Worm (Caenorhabditis elegans) whole organism, mixed stage, embryonic: ENCODE results near the gene comt-1.

Experiments
- M03D4.4 ChIP-seq: sonication (generic microtip); optimal IDR thresholded peaks from 2 replicates; lab custom pipeline; 2017; ENCODE audit warnings: mild to moderate bottlenecking, missing genetic modification characterization, missing compliant biosample characterization
- bed-3 ChIP-seq: fragments of 200-800 bp; sonication (Bioruptor generic); optimal IDR thresholded peaks from 3 replicates; lab custom pipeline; 2018; ENCODE audit warnings: mild to moderate bottlenecking, missing genetic modification characterization, moderate library complexity, missing compliant biosample characterization
- blmp-1 ChIP-seq: fragments of 150-350 bp; optimal IDR thresholded peaks from 2 replicates; lab custom pipeline; 2014; ENCODE audit warnings: missing biosample characterization, missing genetic modification characterization
- ceh-43 ChIP-seq: fragments of 200-800 bp; sonication (Bioruptor generic); optimal IDR thresholded peaks from 2 replicates; lab custom pipeline; 2018; ENCODE audit warnings: mild to moderate bottlenecking, missing genetic modification characterization, moderate library complexity, missing compliant biosample characterization
- ceh-83 ChIP-seq: fragments of 200-800 bp; sonication (Bioruptor generic); optimal IDR thresholded peaks from 2 replicates; lab custom pipeline; 2018; ENCODE audit warnings: mild to moderate bottlenecking, missing genetic modification characterization, missing compliant biosample characterization
- ces-1 ChIP-seq: fragments of 150-350 bp; optimal IDR thresholded peaks from 2 replicates; lab custom pipeline; 2014; ENCODE audit warnings: missing biosample characterization, missing genetic modification reagents, missing genetic modification characterization
- cnd-1 ChIP-seq: fragments of 200-800 bp; sonication (Bioruptor generic); optimal IDR thresholded peaks from 2 replicates; lab custom pipeline; 2018; ENCODE audit warnings: mild to moderate bottlenecking, missing genetic modification characterization, missing compliant biosample characterization
- drap-1 ChIP-seq: fragments of 200-800 bp; sonication (Bioruptor generic); optimal IDR thresholded peaks from 3 replicates; lab custom pipeline; 2018; ENCODE audit warnings: mild to moderate bottlenecking, missing genetic modification characterization, missing compliant biosample characterization
- elt-1 ChIP-seq: sonication (generic microtip); optimal IDR thresholded peaks from 2 replicates; lab custom pipeline; 2017; ENCODE audit warnings: missing genetic modification characterization, mild to moderate bottlenecking, missing compliant biosample characterization, antibody characterized with exemption, moderate library complexity, borderline replicate concordance; ENCODE audit not compliant: insufficient read depth
- elt-3 ChIP-seq: fragments of 150-350 bp; optimal IDR thresholded peaks from 2 replicates; lab custom pipeline; 2014; ENCODE audit warnings: missing biosample characterization, missing genetic modification characterization
- flh-1 ChIP-seq: fragments of 200-800 bp; sonication (Bioruptor generic); optimal IDR thresholded peaks from 2 replicates; lab custom pipeline; 2018; ENCODE audit warnings: mild to moderate bottlenecking, missing genetic modification characterization, moderate library complexity, missing compliant biosample characterization
- ham-2 ChIP-seq: fragments of 200-800 bp; sonication (Bioruptor generic); optimal IDR thresholded peaks from 2 replicates; lab custom pipeline; 2018; ENCODE audit warnings: mild to moderate bottlenecking, missing genetic modification characterization, missing compliant biosample characterization
- hlh-1 ChIP-seq: fragments of 150-350 bp; optimal IDR thresholded peaks from 2 replicates; lab custom pipeline; 2014; ENCODE audit warnings: missing biosample characterization, missing genetic modification reagents, missing genetic modification characterization
- lin-13 ChIP-seq: fragments of 150-350 bp; optimal IDR thresholded peaks from 2 replicates; lab custom pipeline; 2014; ENCODE audit warnings: missing biosample characterization, missing genetic modification characterization
- lin-32 ChIP-seq: fragments of 200-800 bp; sonication (Bioruptor generic); optimal IDR thresholded peaks from 2 replicates; lab custom pipeline; 2018; ENCODE audit warnings: mild to moderate bottlenecking, missing genetic modification characterization, missing compliant biosample characterization
- lsy-2 ChIP-seq: fragments of 150-350 bp; optimal IDR thresholded peaks from 2 replicates; lab custom pipeline; 2014; ENCODE audit warnings: missing biosample characterization, missing genetic modification characterization
- mep-1 ChIP-seq: fragments of 150-350 bp; optimal IDR thresholded peaks from 2 replicates; lab custom pipeline; 2017; ENCODE audit warnings: missing biosample characterization, missing genetic modification reagents, missing genetic modification characterization, inconsistent platforms
- mls-2 ChIP-seq: sonication (generic microtip); optimal IDR thresholded peaks from 2 replicates; lab custom pipeline; 2016; ENCODE audit warnings: mild to moderate bottlenecking, missing genetic modification characterization, moderate library complexity, missing compliant biosample characterization
- nhr-12 ChIP-seq: fragments of 150-350 bp; optimal IDR thresholded peaks from 2 replicates; lab custom pipeline; 2014; ENCODE audit warnings: missing biosample characterization, missing genetic modification characterization
- nhr-2 ChIP-seq: fragments of 150-350 bp; optimal IDR thresholded peaks from 2 replicates; lab custom pipeline; 2014; ENCODE audit warnings: missing biosample characterization, missing genetic modification characterization
- nhr-237 ChIP-seq: fragments of 150-350 bp; optimal IDR thresholded peaks from 2 replicates; lab custom pipeline; 2014; ENCODE audit warnings: missing biosample characterization, missing genetic modification characterization
- nhr-28 ChIP-seq: fragments of 150-350 bp; optimal IDR thresholded peaks from 2 replicates; lab custom pipeline; 2014; ENCODE audit warnings: missing biosample characterization, missing genetic modification characterization
- nhr-76 ChIP-seq: sonication (generic microtip); optimal IDR thresholded peaks from 2 replicates; lab custom pipeline; 2017; ENCODE audit warnings: missing biosample characterization, missing genetic modification characterization
- pha-4 ChIP-seq: fragments of 150-350 bp; optimal IDR thresholded peaks from 2 replicates; lab custom pipeline; 2018; ENCODE audit warnings: missing biosample characterization, missing genetic modification reagents, missing genetic modification characterization
- sem-2 ChIP-seq: fragments of 200-800 bp; sonication (Bioruptor generic); optimal IDR thresholded peaks from 2 replicates; lab custom pipeline; 2018; ENCODE audit warnings: mild to moderate bottlenecking, missing genetic modification characterization, missing compliant biosample characterization
- snpc-4 ChIP-seq: fragments of 150-350 bp; optimal IDR thresholded peaks from 2 replicates; lab custom pipeline; 2014; ENCODE audit warnings: missing biosample characterization, missing genetic modification characterization
- sptf-1 ChIP-seq: sonication (generic microtip); optimal IDR thresholded peaks from 2 replicates; lab custom pipeline; 2017; ENCODE audit warnings: mild to moderate bottlenecking, missing genetic modification characterization, moderate library complexity, missing compliant biosample characterization
- tbx-8 ChIP-seq: fragments of 200-800 bp; sonication (Bioruptor generic); optimal IDR thresholded peaks from 2 replicates; lab custom pipeline; 2018; ENCODE audit warnings: mild to moderate bottlenecking, missing genetic modification characterization, moderate library complexity, missing compliant biosample characterization
- unc-39 ChIP-seq: fragments of 150-350 bp; optimal IDR thresholded peaks from 2 replicates; lab custom pipeline; 2014; ENCODE audit warnings: missing biosample characterization, missing genetic modification characterization
- unc-62 ChIP-seq: fragments of 150-350 bp; optimal IDR thresholded peaks from 2 replicates; lab custom pipeline; 2014; ENCODE audit warnings: missing biosample characterization, missing genetic modification reagents, missing genetic modification characterization
- zip-8 ChIP-seq: fragments of 150-350 bp; optimal IDR thresholded peaks from 2 replicates; lab custom pipeline; 2014; ENCODE audit warnings: missing biosample characterization, missing genetic modification characterization
- ztf-11 ChIP-seq: fragments of 150-350 bp; optimal IDR thresholded peaks from 2 replicates; lab custom pipeline; 2014; ENCODE audit warnings: missing biosample characterization, missing genetic modification characterization

The comt-1 gene

ce11 chrX:2827702-2828182, 34.5 kb downstream of the comt-1 start, which contains the start of gene ssr-2:
TSS of gene ssr-2 (minus strand) at chrX:2827752.
- TF ChIP-seq M03D4.4 (no peak), ham-2 (no peak), ceh-43 (GFP tag; lab: Kevin White, UChicago) (no peak), sptf-1 (tag; lab: Kevin White, UChicago) (no peak), ces-1 (GFP tag; lab: Kevin White, UChicago) (no peak), nhr-76 (tag; lab: Kevin White, UChicago) (no peak), lsy-2 (tag; lab: Kevin White, UChicago) (no peak), nhr-237 (tag; lab: Kevin White, UChicago) (no peak), ztf-11 (tag; lab: Kevin White, UChicago) (no peak), ceh-83 (GFP tag; lab: Kevin White, UChicago) (no peak), mls-2 (tag; lab: Kevin White, UChicago) (no peak), flh-1 (no peak), mep-1 (tag; lab: Kevin White, UChicago) (no peak), elt-1 (no peak), nhr-2 (no peak), nhr-28 (tag; lab: Kevin White, UChicago) (no peak), hlh-1 (tag; lab: Kevin White, UChicago) (no peak)

ce11 chrX:2826337-2826736, 35.9 kb downstream of the comt-1 start:
- TF ChIP-seq blmp-1 (tag; lab: Kevin White, UChicago) (no peak), ceh-43 (GFP tag; lab: Kevin White, UChicago) (no peak), ham-2 (no peak), mls-2 (tag; lab: Kevin White, UChicago) (no peak), nhr-12 (no peak), cnd-1 (no peak), snpc-4 (tag; lab: Kevin White, UChicago) (no peak), drap-1 (GFP tag; lab: Kevin White, UChicago) (no peak), lin-32 (GFP tag; lab: Kevin White, UChicago) (no peak), M03D4.4 (no peak), bed-3 (no peak), lin-13 (tag; lab: Kevin White, UChicago) (no peak), flh-1 (no peak), ztf-11 (tag; lab: Kevin White, UChicago) (no peak), nhr-237 (tag; lab: Kevin White, UChicago) (no peak), ces-1 (GFP tag; lab: Kevin White, UChicago) (no peak), sptf-1 (tag; lab: Kevin White, UChicago) (no peak)

DNA sequence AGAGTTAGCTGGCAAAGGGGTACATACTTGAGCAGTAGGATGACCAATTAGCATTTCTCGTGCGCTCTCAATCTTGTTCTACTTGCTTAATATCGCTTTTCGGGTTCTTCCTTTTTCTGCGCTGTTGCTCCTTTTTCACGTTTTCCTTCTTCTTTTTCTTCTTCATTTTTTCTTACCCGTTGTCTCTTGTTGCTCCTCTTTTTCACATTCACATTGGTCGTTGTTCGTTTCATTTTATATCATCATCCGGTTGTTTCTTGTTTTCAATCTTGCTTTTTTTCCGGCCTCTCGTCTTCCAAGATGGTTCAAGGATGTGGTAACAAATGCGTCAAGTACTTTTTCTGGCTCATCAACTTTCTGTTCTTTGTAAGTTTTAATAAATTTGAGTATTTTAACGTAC, 42.1 kb downstream of the comt-1 start, which contains the start of gene tsp-6:
TSS of gene tsp-6 (plus strand) at position 301 of the 400 bp plus-strand sequence.
- TF ChIP-seq ces-1 (GFP tag; lab: Kevin White, UChicago) (no peak), ham-2 (no peak)

DNA sequence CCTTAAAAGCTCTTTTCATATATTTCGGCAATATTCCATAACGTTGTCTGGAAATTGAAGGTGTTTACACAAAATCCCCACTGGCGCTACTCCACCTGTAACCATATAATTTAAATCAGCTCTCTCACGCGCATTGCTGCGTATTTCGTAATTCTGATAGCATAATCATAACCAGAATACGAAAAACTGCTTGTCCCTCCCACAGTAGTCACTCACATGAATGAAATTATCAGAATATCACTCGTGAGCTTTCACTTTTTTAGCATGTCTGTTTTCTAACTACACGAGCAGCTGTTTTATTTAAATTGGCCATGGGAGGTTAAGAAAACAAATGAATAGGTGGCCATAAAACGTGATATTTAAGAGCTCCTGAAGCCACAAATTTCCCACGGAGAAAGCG, 42.5 kb downstream of the comt-1 start:
- no peak for TF ChIP-seq lsy-2 (tag; lab: Kevin White, UChicago)
- TF ChIP-seq M03D4.4: no peak
- TF ChIP-seq pha-4 (tag; lab: Kevin White, UChicago): no peak
- TF ChIP-seq ztf-11 (tag; lab: Kevin White, UChicago): no peak
- no peak for TF ChIP-seq nhr-237 (tag; lab: Kevin White, UChicago)
- TF ChIP-seq nhr-76 (tag; lab: Kevin White, UChicago): no peak
- no peak for TF ChIP-seq ceh-83 (GFP tag; lab: Kevin White, UChicago)
- TF ChIP-seq unc-39: no peak
- no peak for TF ChIP-seq sptf-1 (tag; lab: Kevin White, UChicago)
- TF ChIP-seq nhr-28 (tag; lab: Kevin White, UChicago): no peak
- no peak for TF ChIP-seq hlh-1 (tag; lab: Kevin White, UChicago)
- no peak for TF ChIP-seq elt-3 (tag; lab: Kevin White, UChicago)
- no peak for TF ChIP-seq unc-62 (GFP tag; lab: Kevin White, UChicago)
- TF ChIP-seq lin-13 (tag; lab: Kevin White, UChicago): no peak

DNA sequence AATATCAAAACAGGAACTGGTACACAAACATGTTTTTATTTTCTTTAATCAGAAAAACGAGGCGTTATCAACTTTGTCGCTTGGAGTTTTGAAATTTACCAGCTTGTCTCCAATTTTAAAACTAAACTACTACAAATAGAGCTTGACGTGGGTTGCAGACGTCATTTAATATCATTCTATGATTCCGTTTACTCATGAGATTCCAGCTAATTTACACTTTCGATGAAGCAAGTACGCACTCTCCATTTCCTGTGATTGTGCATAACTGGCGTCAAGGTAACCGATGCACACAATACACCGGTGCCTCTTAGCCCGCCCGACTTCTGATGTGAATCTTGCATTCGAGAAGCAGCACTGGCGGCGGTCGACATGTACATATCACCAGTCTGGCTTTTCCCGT, 43.4 kb downstream of the comt-1 start:
- no peak for TF ChIP-seq elt-1
- TF ChIP-seq lsy-2 (tag; lab: Kevin White, UChicago): no peak
- TF ChIP-seq ztf-11 (tag; lab: Kevin White, UChicago): no peak
- no peak for TF ChIP-seq nhr-237 (tag; lab: Kevin White, UChicago)
- TF ChIP-seq sem-2: no peak
- no peak for TF ChIP-seq mls-2 (tag; lab: Kevin White, UChicago)
- no peak for TF ChIP-seq ham-2
- no peak for TF ChIP-seq unc-62 (GFP tag; lab: Kevin White, UChicago)
- TF ChIP-seq ceh-83 (GFP tag; lab: Kevin White, UChicago): no peak
- TF ChIP-seq ceh-43 (GFP tag; lab: Kevin White, UChicago): no peak
- TF ChIP-seq zip-8: no peak
- no peak for TF ChIP-seq nhr-76 (tag; lab: Kevin White, UChicago)
- TF ChIP-seq lin-13 (tag; lab: Kevin White, UChicago): no peak
- no peak for TF ChIP-seq drap-1 (GFP tag; lab: Kevin White, UChicago)
- TF ChIP-seq mep-1 (tag; lab: Kevin White, UChicago): no peak
- no peak for TF ChIP-seq pha-4 (tag; lab: Kevin White, UChicago)
- TF ChIP-seq nhr-12: no peak
- TF ChIP-seq tbx-8 (GFP tag; lab: Kevin White, UChicago): no peak
